Worm (Caenorhabditis elegans): Measurements from ENCODE around the gene sek-5.
A peak's percentile ranks its signal among the peaks of the same experiment; 100 is the strongest.

The sek-5 gene

DNA sequence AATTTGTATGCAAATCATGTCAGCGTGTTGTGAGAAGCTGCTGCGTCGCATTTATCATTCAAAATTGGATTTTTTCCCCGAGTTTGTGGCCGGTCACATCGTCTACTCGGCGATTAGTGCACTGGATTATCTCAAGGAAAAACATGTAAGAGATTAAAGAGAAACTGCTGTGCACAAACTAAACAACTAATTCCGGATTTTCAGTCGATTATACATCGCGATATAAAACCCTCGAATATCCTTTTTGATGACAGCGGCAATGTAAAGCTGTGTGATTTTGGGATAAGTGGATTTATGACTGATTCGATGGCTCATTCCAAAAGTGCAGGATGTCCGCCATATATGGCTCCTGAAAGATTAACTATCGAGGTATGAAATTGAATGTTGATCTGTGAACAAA lies 6.8 kb upstream of the sek-5 start:
- TF ChIP-seq daf-12 (tag; optimal IDR thresholded peaks at IDR 0.05) = no peak

DNA sequence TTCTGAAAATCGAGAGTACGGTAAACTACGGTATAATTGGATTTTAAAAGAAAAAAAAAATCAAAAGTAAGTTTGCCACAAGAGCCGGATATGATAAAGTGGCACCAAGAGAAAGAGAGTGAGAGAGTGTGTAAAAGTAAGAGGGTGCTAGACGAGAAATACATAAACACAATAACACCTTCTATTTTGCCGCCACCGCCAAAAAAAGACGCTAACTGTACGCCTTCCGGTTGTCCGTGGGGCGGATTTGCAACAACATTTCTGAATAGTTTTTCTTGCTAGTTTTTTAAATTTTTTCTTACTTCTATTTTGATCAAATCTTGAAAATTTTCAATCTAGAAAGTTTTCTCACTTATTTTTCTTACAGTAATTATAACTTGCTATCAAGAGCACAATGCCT lies 4.8 kb upstream of the sek-5 start, which contains the start of gene F35C8.8:
TSS of gene F35C8.8 (minus strand) at position 2 of the 400 bp plus-strand sequence.
- TF ChIP-seq elt-1 (tag; optimal IDR thresholded peaks at IDR 0.05) = no peak
- no peak for TF ChIP-seq eor-1 (tag; optimal IDR thresholded peaks at IDR 0.05)
- no peak for TF ChIP-seq nhr-11 (tag; optimal IDR thresholded peaks at IDR 0.05)
- no peak for TF ChIP-seq lin-15B (tag; optimal IDR thresholded peaks at IDR 0.05)
- no peak for TF ChIP-seq skn-1 (tag; optimal IDR thresholded peaks at IDR 0.05)
- TF ChIP-seq nhr-43 (tag; optimal IDR thresholded peaks at IDR 0.05; ENCODE audit: poor library complexity, severe bottlenecking) = no peak
- TF ChIP-seq ZK546.5 (tag; optimal IDR thresholded peaks at IDR 0.05) = no peak
- no peak for TF ChIP-seq ztf-11 (tag; optimal IDR thresholded peaks at IDR 0.05)
- TF ChIP-seq lsy-12 (tag; optimal IDR thresholded peaks at IDR 0.05) = no peak
- no peak for TF ChIP-seq ceh-82 (tag; optimal IDR thresholded peaks at IDR 0.05)
- no peak for TF ChIP-seq fkh-2 (tag; optimal IDR thresholded peaks at IDR 0.05)
- no peak for TF ChIP-seq egl-27 (tag; optimal IDR thresholded peaks at IDR 0.05)
- TF ChIP-seq snpc-4 (tag; optimal IDR thresholded peaks at IDR 0.05) = no peak

DNA sequence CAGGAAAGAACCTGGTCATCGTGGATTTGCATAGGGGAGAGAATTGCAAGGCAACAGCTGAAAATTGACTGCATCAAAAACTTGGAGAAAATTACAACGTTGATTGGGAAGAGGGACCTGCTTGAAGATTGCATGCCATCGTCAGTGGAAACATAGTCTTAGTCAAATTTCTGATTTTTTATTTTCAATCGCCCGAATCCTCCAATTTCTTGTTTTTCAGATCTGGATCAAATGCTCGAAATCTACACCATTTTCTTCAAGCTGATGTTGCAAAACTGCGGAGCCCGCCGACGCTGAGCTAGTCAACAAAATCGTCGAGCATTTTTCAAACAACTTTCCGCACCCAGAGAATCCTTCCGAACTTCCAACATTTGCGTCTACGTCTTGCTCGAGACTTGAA lies 3.8 kb upstream of the sek-5 start:
- TF ChIP-seq eor-1 (tag; optimal IDR thresholded peaks at IDR 0.05) (no peak), ztf-4 (tag; optimal IDR thresholded peaks at IDR 0.05) (no peak), nhr-23 (tag; optimal IDR thresholded peaks at IDR 0.05) (no peak)

DNA sequence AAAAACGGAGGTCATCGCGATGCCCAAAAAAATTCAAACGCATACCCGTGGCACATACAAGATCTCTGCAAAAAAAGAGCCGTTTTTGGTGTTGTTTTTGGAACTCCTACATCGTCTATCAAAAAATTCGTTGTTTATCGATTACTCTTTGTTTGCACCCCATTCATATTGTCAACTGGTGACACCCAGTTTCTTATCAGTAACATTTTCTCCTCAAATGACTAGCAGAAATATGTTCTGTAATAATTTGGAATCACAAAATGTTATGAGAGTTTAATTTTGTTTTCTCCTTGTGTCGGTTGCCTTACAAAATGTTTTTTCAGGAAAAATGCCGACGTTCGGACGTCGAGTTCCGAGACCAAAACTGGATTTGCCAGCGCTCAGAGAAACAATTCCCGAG lies 2.7 kb upstream of the sek-5 start, which contains the start of gene sek-4:
TSS of gene sek-4 (plus strand) at position 318 of the 400 bp plus-strand sequence.
- no peak for TF ChIP-seq nhr-11 (tag; optimal IDR thresholded peaks at IDR 0.05)
- peak; percentile 25 for TF ChIP-seq pqm-1 (tag; optimal IDR thresholded peaks at IDR 0.05)
- peak; percentile 58 for TF ChIP-seq elt-2 (tag; optimal IDR thresholded peaks at IDR 0.05)
- no peak for TF ChIP-seq ceh-82 (tag; optimal IDR thresholded peaks at IDR 0.05)
- no peak for TF ChIP-seq R02D3.7 (tag; optimal IDR thresholded peaks at IDR 0.05)
- TF ChIP-seq pha-4 (tag; optimal IDR thresholded peaks at IDR 0.05) = peak; percentile 50

DNA sequence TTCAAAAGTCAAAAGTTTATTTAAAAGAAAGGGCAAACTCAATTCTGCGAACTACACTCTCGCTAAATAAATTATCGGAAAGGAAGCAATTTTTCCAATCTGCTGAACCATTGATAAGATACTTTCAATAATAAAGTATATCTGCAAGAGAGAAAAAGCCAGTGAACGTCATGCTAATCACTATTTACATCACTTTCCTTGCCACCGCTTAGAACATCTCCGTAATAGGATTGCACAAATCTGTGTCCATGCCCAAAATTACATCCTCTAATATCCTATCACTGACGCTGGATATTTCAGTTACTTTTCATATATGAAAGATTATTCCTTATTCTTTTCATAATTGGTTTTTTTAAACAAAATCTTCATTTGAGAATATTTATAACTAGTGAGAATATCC lies 5.4 kb downstream of the sek-5 start:
- TF ChIP-seq daf-12 (tag; optimal IDR thresholded peaks at IDR 0.05) (no peak), R02D3.7 (tag; optimal IDR thresholded peaks at IDR 0.05) (no peak), pha-4 (tag; optimal IDR thresholded peaks at IDR 0.05) (no peak), pqm-1 (tag; optimal IDR thresholded peaks at IDR 0.05) (no peak), fkh-2 (tag; optimal IDR thresholded peaks at IDR 0.05) (no peak), lin-39 (tag; optimal IDR thresholded peaks at IDR 0.05) (no peak), hmg-11 (tag; optimal IDR thresholded peaks at IDR 0.05) (no peak), aly-2 (tag; optimal IDR thresholded peaks at IDR 0.05) (no peak), ZK546.5 (tag; optimal IDR thresholded peaks at IDR 0.05) (no peak), tbx-2 (tag; optimal IDR thresholded peaks at IDR 0.05) (no peak), zag-1 (tag; optimal IDR thresholded peaks at IDR 0.05) (no peak), fkh-10 (GFP tag; optimal IDR thresholded peaks at IDR 0.05) (no peak), nhr-23 (tag; optimal IDR thresholded peaks at IDR 0.05) (no peak), egl-5 (tag; optimal IDR thresholded peaks at IDR 0.05) (no peak), elt-1 (tag; optimal IDR thresholded peaks at IDR 0.05) (no peak), snpc-4 (tag; optimal IDR thresholded peaks at IDR 0.05) (no peak), mdl-1 (tag; optimal IDR thresholded peaks at IDR 0.05) (no peak)

DNA sequence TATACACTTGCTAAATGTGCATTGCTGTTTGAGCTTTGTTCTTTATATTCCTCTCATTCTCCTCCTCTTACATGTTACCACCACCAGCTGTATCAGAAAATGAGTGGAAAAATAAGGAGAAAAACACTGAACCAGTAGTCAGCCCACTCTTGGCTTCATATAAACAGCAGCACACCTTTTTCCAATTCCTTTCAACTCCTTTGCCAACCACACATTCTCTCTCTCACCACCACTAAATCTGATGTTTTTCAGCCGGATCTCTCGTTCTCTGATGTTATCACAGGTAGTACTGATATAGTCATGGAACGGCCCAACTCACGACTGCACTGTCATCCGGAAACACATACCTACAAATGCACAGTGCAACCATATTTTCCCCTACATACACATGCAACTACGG lies 9.2 kb downstream of the sek-5 start, which contains the start of gene kcnl-3:
TSS of gene kcnl-3 (plus strand) at position 301 of the 400 bp plus-strand sequence.
- TF ChIP-seq skn-1 (tag; optimal IDR thresholded peaks at IDR 0.05) (no peak), egl-27 (tag; optimal IDR thresholded peaks at IDR 0.05) (no peak), pha-4 (tag; optimal IDR thresholded peaks at IDR 0.05) (no peak), nfya-1 (tag; optimal IDR thresholded peaks at IDR 0.05; ENCODE audit: insufficient read depth) (no peak), nhr-28 (tag; optimal IDR thresholded peaks at IDR 0.05) (no peak), aly-2 (tag; optimal IDR thresholded peaks at IDR 0.05) (no peak), nhr-23 (tag; optimal IDR thresholded peaks at IDR 0.05) (no peak), ZK546.5 (tag; optimal IDR thresholded peaks at IDR 0.05) (no peak), egl-5 (tag; optimal IDR thresholded peaks at IDR 0.05) (no peak), daf-12 (tag; optimal IDR thresholded peaks at IDR 0.05) (no peak), ztf-11 (tag; optimal IDR thresholded peaks at IDR 0.05) (no peak), fkh-2 (tag; optimal IDR thresholded peaks at IDR 0.05) (no peak), unc-39 (tag; optimal IDR thresholded peaks at IDR 0.05) (no peak), fos-1 (tag; optimal IDR thresholded peaks at IDR 0.05) (no peak), hmg-11 (tag; optimal IDR thresholded peaks at IDR 0.05) (no peak), snpc-4 (tag; optimal IDR thresholded peaks at IDR 0.05) (no peak), ceh-16 (tag; optimal IDR thresholded peaks at IDR 0.05) (no peak), nhr-12 (tag; optimal IDR thresholded peaks at IDR 0.05) (no peak)
